Worm (Caenorhabditis elegans): Measurements from ENCODE around the gene nhr-264.

DNA sequence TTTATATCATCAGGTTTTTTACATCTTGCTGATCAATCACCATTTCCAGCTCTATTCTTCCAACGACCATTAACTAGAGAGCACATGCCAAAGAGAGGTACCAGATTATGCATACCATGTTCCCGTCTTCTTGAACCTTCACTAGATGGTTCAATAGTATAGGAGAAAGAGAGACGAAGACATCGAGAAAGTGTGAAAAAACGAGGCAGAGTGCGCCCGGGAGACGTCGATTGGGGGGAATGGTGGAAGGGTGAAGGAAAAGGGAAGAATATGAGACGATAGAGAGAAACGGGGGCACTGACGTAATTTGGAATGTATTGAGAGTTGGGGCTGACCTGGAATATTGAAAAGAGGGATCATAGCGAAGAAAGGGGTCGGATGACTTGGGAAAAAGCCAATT is 26.1 kb downstream of the nhr-264 start:
- TF ChIP-seq snpc-4 (tag; optimal IDR thresholded peaks at IDR 0.05): no peak
- TF ChIP-seq mep-1 (tag; optimal IDR thresholded peaks at IDR 0.05): no peak
- no peak for TF ChIP-seq ham-2 (GFP tag; optimal IDR thresholded peaks at IDR 0.05)
- no peak for TF ChIP-seq unc-120 (tag; optimal IDR thresholded peaks at IDR 0.05; ENCODE audit: poor library complexity, severe bottlenecking)
- TF ChIP-seq flh-1 (GFP tag; optimal IDR thresholded peaks at IDR 0.05): no peak
- no peak for TF ChIP-seq ztf-11 (tag; optimal IDR thresholded peaks at IDR 0.05)
- TF ChIP-seq ceh-43 (GFP tag; optimal IDR thresholded peaks at IDR 0.05): no peak
- TF ChIP-seq elt-3 (tag; optimal IDR thresholded peaks at IDR 0.05): no peak
- no peak for TF ChIP-seq ceh-39 (tag; optimal IDR thresholded peaks at IDR 0.05)
- TF ChIP-seq unc-39 (tag; optimal IDR thresholded peaks at IDR 0.05): no peak

Data from whole organism, mixed stage, embryonic.